Fruit fly (Drosophila melanogaster): Measurements from ENCODE around the gene CG43965.
A peak's percentile ranks its signal among the peaks of the same experiment; 100 is the strongest.

Gene CG43965

dm6 chr3L:8721145-8721544 lies 4.4 kb downstream of the CG43965 start, which contains the start of the genes CG32022 and CG6511 (continued):
- TF ChIP-seq NfI (GFP tag; optimal IDR thresholded peaks at IDR 0.05) (peak; percentile 98), CG32532 (GFP tag; IDR thresholded peaks at IDR 0.05) (peak; percentile 97), CG15696 (tag; optimal IDR thresholded peaks at IDR 0.05) (peak; percentile 98), pfk (GFP tag; optimal IDR thresholded peaks at IDR 0.05) (peak; percentile 67), Lhr (GFP tag; optimal IDR thresholded peaks at IDR 0.05) (peak; percentile 86), Hey (tag; optimal IDR thresholded peaks at IDR 0.05) (peak; percentile 83), YL-1 (GFP tag; optimal IDR thresholded peaks at IDR 0.05) (peak; percentile 90), Ada2b (GFP tag; IDR thresholded peaks at IDR 0.05) (peak; percentile 94), lola (GFP tag; optimal IDR thresholded peaks at IDR 0.05) (peak in 1 of 3 experiments; percentile 97), CG7372 (GFP tag; IDR thresholded peaks at IDR 0.05) (peak; percentile 96), CG1529 (GFP tag; optimal IDR thresholded peaks at IDR 0.05) (peak; percentile 93), stc (GFP tag; IDR thresholded peaks at IDR 0.05) (peak; percentile 90), esg (GFP tag; conservative IDR thresholded peaks at IDR 0.05) (peak; percentile 96), nerfin-1 (tag; optimal IDR thresholded peaks at IDR 0.05) (peak; percentile 96), al (GFP tag; IDR thresholded peaks at IDR 0.05) (peak; percentile 96), CG9215 (GFP tag; IDR thresholded peaks at IDR 0.05) (peak; percentile 98), Hr78 (GFP tag; optimal IDR thresholded peaks at IDR 0.05) (peak in 1 of 2 experiments; percentile 75), C15 (GFP tag; IDR thresholded peaks at IDR 0.05) (peak; percentile 84), CG14050 (GFP tag; IDR thresholded peaks at IDR 0.05) (peak; percentile 94), sd (tag; optimal IDR thresholded peaks at IDR 0.05) (peak; percentile 97), sr (GFP tag; IDR thresholded peaks at IDR 0.05) (peak; percentile 58; the same call in 1 of the 3 replicates), CG6813 (GFP tag; optimal IDR thresholded peaks at IDR 0.05) (peak; percentile 93), Hr3 (GFP tag; optimal IDR thresholded peaks at IDR 0.05) (peak; percentile 99), inv (GFP tag; IDR thresholded peaks at IDR 0.05; ENCODE audit: partially characterized antibody) (no peak), CG9609 (GFP tag; optimal IDR thresholded peaks at IDR 0.05) (peak; percentile 98), CG3281 (GFP tag; optimal IDR thresholded peaks at IDR 0.05) (peak; percentile 97), CG12391 (tag; optimal IDR thresholded peaks at IDR 0.05) (peak; percentile 97), Jarid2 (GFP tag; optimal IDR thresholded peaks at IDR 0.05) (peak; percentile 83), ara (GFP tag; IDR thresholded peaks at IDR 0.05) (peak; percentile 90), tin (GFP tag; optimal IDR thresholded peaks at IDR 0.05) (peak; percentile 98), CG18599 (GFP tag; optimal IDR thresholded peaks at IDR 0.05) (peak; percentile 97), pum (GFP tag; optimal IDR thresholded peaks at IDR 0.05) (peak; percentile 98), CG31224 (GFP tag; IDR thresholded peaks at IDR 0.05) (peak; percentile 93), CG8281 (tag; optimal IDR thresholded peaks at IDR 0.05) (peak; percentile 88), tll (GFP tag; optimal IDR thresholded peaks at IDR 0.05) (peak; percentile 97), insv (GFP tag; optimal IDR thresholded peaks at IDR 0.05) (peak; percentile 15 to 81), CG4360 (GFP tag; IDR thresholded peaks at IDR 0.05) (peak; percentile 55), Side (GFP tag; optimal IDR thresholded peaks at IDR 0.05) (peak; percentile 96), CG34376 (GFP tag; optimal IDR thresholded peaks at IDR 0.05) (peak; percentile 97), CG13894 (tag; optimal IDR thresholded peaks at IDR 0.05) (peak; percentile 95), CG12769 (tag; optimal IDR thresholded peaks at IDR 0.05) (peak; percentile 96), CG3407 (GFP tag; optimal IDR thresholded peaks at IDR 0.05) (peak; percentile 92), Dp (GFP tag; optimal IDR thresholded peaks at IDR 0.05) (peak; percentile 46), tx (GFP tag; optimal IDR thresholded peaks at IDR 0.05) (peak; percentile 99), ab (GFP tag; optimal IDR thresholded peaks at IDR 0.05) (peak; percentile 93), CG16815 (GFP tag; optimal IDR thresholded peaks at IDR 0.05) (peak; percentile 99), CG13424 (tag; optimal IDR thresholded peaks at IDR 0.05) (peak; percentile 98), Atf3 (GFP tag; optimal IDR thresholded peaks at IDR 0.05) (peak; percentile 98), Bteb2 (GFP tag; optimal IDR thresholded peaks at IDR 0.05) (peak; percentile 97)
